Fruit fly (Drosophila melanogaster): ENCODE data around the gene CG4789.

dm6 chrX:16844295-16844694 lies 43.6 kb downstream of the CG4789 start, which contains the start of gene RSG7:
- TF ChIP-seq sr (GFP tag; IDR thresholded peaks at IDR 0.05) (no peak), CG7786 (GFP tag; optimal IDR thresholded peaks at IDR 0.05) (no peak), cas (GFP tag; IDR thresholded peaks at IDR 0.05) (no peak), prd (optimal IDR thresholded peaks at IDR 0.05) (no peak), prd (GFP tag; IDR thresholded peaks at IDR 0.05) (no peak), Lpt (GFP tag; optimal IDR thresholded peaks at IDR 0.05) (no peak), CG12942 (GFP tag; optimal IDR thresholded peaks at IDR 0.05) (no peak), al (GFP tag; IDR thresholded peaks at IDR 0.05) (no peak), dysf (GFP tag; IDR thresholded peaks at IDR 0.05) (no peak), ash1 (GFP tag; optimal IDR thresholded peaks at IDR 0.05) (no peak), z (GFP tag; IDR thresholded peaks at IDR 0.05) (no peak)

Measured in whole organism, embryonic.